Fruit fly (Drosophila melanogaster): ENCODE data around the gene Tim17a2.

DNA sequence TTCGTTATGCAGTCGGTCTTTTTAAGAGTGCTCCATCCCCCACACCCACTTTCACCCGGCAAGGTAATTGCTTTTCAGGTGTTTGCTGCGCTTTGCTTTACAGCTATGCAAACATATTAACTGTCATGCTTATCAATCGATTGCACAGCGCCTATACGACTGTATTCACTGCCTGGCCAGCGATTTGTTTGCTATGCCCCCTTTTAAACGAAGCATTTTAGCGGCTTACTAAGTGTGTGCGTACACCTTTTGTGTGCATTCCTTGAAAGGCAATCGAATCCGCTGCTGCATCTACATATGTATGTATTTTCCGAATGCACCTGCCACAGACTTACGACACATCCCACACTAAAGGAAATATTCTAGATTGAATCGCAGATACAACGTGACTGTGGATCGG is 25.5 kb upstream of the Tim17a2 start:
- TF ChIP-seq CG8478 (optimal IDR thresholded peaks at IDR 0.05) (no peak), CTCF (optimal IDR thresholded peaks at IDR 0.05) (no peak)

All from S2 (cell line).